Fruit fly (Drosophila melanogaster): ENCODE data around the gene Gbeta5.

Gene Gbeta5

DNA sequence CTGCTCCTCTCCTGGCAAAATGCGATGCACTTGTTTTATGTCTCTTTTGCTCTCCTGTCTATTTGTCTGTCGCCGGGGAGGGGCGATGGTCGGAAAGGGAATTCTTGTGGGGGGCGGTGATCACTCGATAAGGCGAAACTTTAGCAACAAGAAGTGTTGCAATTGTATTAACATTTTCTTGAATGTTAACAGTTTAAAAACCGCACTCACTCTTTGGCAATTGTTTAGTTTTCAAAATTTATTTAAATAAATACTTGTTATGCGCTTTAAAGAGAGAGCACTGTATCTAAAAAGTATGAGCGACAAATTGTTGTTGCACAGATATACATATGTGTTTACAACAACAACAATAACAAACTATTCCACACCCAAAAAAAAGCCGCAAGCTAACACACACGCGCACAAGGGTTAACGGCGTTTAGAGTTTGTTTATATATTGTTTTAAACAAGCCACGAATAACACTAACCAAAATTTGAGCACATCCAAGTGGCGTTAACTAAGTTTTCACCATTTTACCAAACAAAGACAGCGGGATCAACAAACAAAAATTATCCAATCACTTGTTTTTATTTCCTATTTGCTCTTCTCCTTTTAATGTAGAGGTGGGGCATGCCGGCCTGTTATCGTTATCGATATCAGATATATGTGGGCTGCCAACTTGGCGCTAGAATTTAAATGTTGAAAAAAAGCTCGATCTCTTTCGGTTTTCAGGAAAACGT, 50.4 kb downstream of the Gbeta5 start, which contains the start of gene CG2258 (continued):
- TF ChIP-seq Side (GFP tag; optimal IDR thresholded peaks at IDR 0.05), result no peak
- peak in 1 of 2 experiments; percentile 63 for TF ChIP-seq Hr78 (GFP tag; optimal IDR thresholded peaks at IDR 0.05)
- TF ChIP-seq CG18011 (GFP tag; optimal IDR thresholded peaks at IDR 0.05), result peak; percentile 27
- peak; percentile 89 for TF ChIP-seq CG10979 (tag; optimal IDR thresholded peaks at IDR 0.05)
- peak; percentile 84 for TF ChIP-seq CG11247 (GFP tag; IDR thresholded peaks at IDR 0.05)
- TF ChIP-seq CG15073 (GFP tag; optimal IDR thresholded peaks at IDR 0.05), result no peak
- peak; percentile 37 for TF ChIP-seq CG3065 (GFP tag; optimal IDR thresholded peaks at IDR 0.05)
- TF ChIP-seq Ada2b (GFP tag; IDR thresholded peaks at IDR 0.05), result peak; percentile 92
- peak; percentile 72; the same call in 2 of the 3 replicates for TF ChIP-seq CG11093 (GFP tag; IDR thresholded peaks at IDR 0.05)
- no peak for TF ChIP-seq CG8359 (GFP tag; optimal IDR thresholded peaks at IDR 0.05; ENCODE audit: borderline replicate concordance)
- TF ChIP-seq peb (GFP tag; IDR thresholded peaks at IDR 0.05), result peak; percentile 61
- TF ChIP-seq dmrt11E (tag; optimal IDR thresholded peaks at IDR 0.05), result peak; percentile 50
- TF ChIP-seq Hsf (GFP tag; optimal IDR thresholded peaks at IDR 0.05), result peak; percentile 85
- 0 out of 3 replicates have a peak, but pooled peaks have one; percentile 49 for TF ChIP-seq CG2199 (GFP tag; IDR thresholded peaks at IDR 0.05)
- TF ChIP-seq CG9932 (GFP tag; IDR thresholded peaks at IDR 0.05), result peak; percentile 79
- TF ChIP-seq CG7271 (tag; optimal IDR thresholded peaks at IDR 0.05), result no peak
- TF ChIP-seq dysf (GFP tag; IDR thresholded peaks at IDR 0.05), result peak; percentile 93
- TF ChIP-seq CG8944 (GFP tag; optimal IDR thresholded peaks at IDR 0.05), result peak; percentile 71
- TF ChIP-seq unc-4 (GFP tag; IDR thresholded peaks at IDR 0.05; ENCODE audit: partially characterized antibody), result peak; percentile 36; the same call in 1 of the 2 replicates
- peak; percentile 77 for TF ChIP-seq Dip3 (GFP tag; optimal IDR thresholded peaks at IDR 0.05)
- no peak for TF ChIP-seq en (GFP tag; optimal IDR thresholded peaks at IDR 0.05)
- no peak for TF ChIP-seq Antp (GFP tag; optimal IDR thresholded peaks at IDR 0.05)
- TF ChIP-seq CG33213 (GFP tag; optimal IDR thresholded peaks at IDR 0.05), result peak; percentile 21
- peak; percentile 83 for TF ChIP-seq tin (GFP tag; optimal IDR thresholded peaks at IDR 0.05)
- TF ChIP-seq CG13123 (GFP tag; optimal IDR thresholded peaks at IDR 0.05), result peak; percentile 35
- peak; percentile 64 for TF ChIP-seq CG5180 (GFP tag; optimal IDR thresholded peaks at IDR 0.05)
- TF ChIP-seq oc (tag; optimal IDR thresholded peaks at IDR 0.05), result peak; percentile 92
- TF ChIP-seq CG17912 (GFP tag; optimal IDR thresholded peaks at IDR 0.05), result peak; percentile 22
- peak; percentile 85 for TF ChIP-seq HHEX (GFP tag; optimal IDR thresholded peaks at IDR 0.05)
- peak; percentile 88 for TF ChIP-seq CG14014 (GFP tag; IDR thresholded peaks at IDR 0.05)
- peak; percentile 62 for TF ChIP-seq cato (GFP tag; optimal IDR thresholded peaks at IDR 0.05; ENCODE audit: borderline replicate concordance)
- TF ChIP-seq Jarid2 (GFP tag; optimal IDR thresholded peaks at IDR 0.05), result peak; percentile 44
- TF ChIP-seq CG12104 (GFP tag; optimal IDR thresholded peaks at IDR 0.05), result peak; percentile 60
- TF ChIP-seq MESR4 (GFP tag; optimal IDR thresholded peaks at IDR 0.05), result peak; percentile 9
- peak; percentile 62; the same call in 1 of the 3 replicates for TF ChIP-seq Dbx (GFP tag; IDR thresholded peaks at IDR 0.05)
- no peak for TF ChIP-seq Neu2 (GFP tag; optimal IDR thresholded peaks at IDR 0.05; ENCODE audit: borderline replicate concordance)
- peak; percentile 78 for TF ChIP-seq CG10209 (GFP tag; optimal IDR thresholded peaks at IDR 0.05)
- TF ChIP-seq CG11456 (GFP tag; IDR thresholded peaks at IDR 0.05), result peak; percentile 86
- peak; percentile 94 for TF ChIP-seq Sox102F (GFP tag; optimal IDR thresholded peaks at IDR 0.05)
- peak; percentile 92 for TF ChIP-seq HLH3B (GFP tag; IDR thresholded peaks at IDR 0.05)
- peak; percentile 39 for TF ChIP-seq zen (tag; optimal IDR thresholded peaks at IDR 0.05)
- peak; percentile 70 for TF ChIP-seq CG11696 (GFP tag; IDR thresholded peaks at IDR 0.05)
- no peak; the same call in 1 of the 2 replicates for TF ChIP-seq sens-2 (GFP tag; IDR thresholded peaks at IDR 0.05)
- no peak for TF ChIP-seq vnd (GFP tag; IDR thresholded peaks at IDR 0.05; ENCODE audit: partially characterized antibody)
- no peak for TF ChIP-seq gt (GFP tag; IDR thresholded peaks at IDR 0.05)
- peak; percentile 49 for TF ChIP-seq Mad (GFP tag; optimal IDR thresholded peaks at IDR 0.05)
- TF ChIP-seq Ptx1 (GFP tag; IDR thresholded peaks at IDR 0.05), result peak; percentile 91
- peak; percentile 79 for TF ChIP-seq twi (tag; optimal IDR thresholded peaks at IDR 0.05)
- peak; percentile 71 to 78 for TF ChIP-seq chif (GFP tag; optimal IDR thresholded peaks at IDR 0.05)

Data from whole organism, embryonic.